Fruit fly (Drosophila melanogaster): Measurements from ENCODE around the gene AP-1mu.

Gene AP-1mu

dm6 chr3R:9529913-9530312 is 29.4 kb downstream of the AP-1mu start:
- TF ChIP-seq Myc (optimal IDR thresholded peaks at IDR 0.05) = no peak
- TF ChIP-seq Hr78 (GFP tag; optimal IDR thresholded peaks at IDR 0.05) = no peak
- no peak for TF ChIP-seq psq (GFP tag; optimal IDR thresholded peaks at IDR 0.05)
- no peak for TF ChIP-seq CG9705 (GFP tag; optimal IDR thresholded peaks at IDR 0.05)
- TF ChIP-seq Abd-B (GFP tag; optimal IDR thresholded peaks at IDR 0.05) = no peak
- TF ChIP-seq Rel (GFP tag; optimal IDR thresholded peaks at IDR 0.05) = no peak
- no peak for TF ChIP-seq Rel (tag; optimal IDR thresholded peaks at IDR 0.05)
- TF ChIP-seq rgr (GFP tag; optimal IDR thresholded peaks at IDR 0.05) = no peak
- no peak for TF ChIP-seq brk (GFP tag; optimal IDR thresholded peaks at IDR 0.05)
- no peak for TF ChIP-seq Vsx2 (GFP tag; optimal IDR thresholded peaks at IDR 0.05; ENCODE audit: partially characterized antibody)
- TF ChIP-seq Mio (GFP tag; optimal IDR thresholded peaks at IDR 0.05) = no peak
- no peak for TF ChIP-seq Sp1 (GFP tag; optimal IDR thresholded peaks at IDR 0.05)
- no peak for TF ChIP-seq lola (GFP tag; optimal IDR thresholded peaks at IDR 0.05)
- no peak for TF ChIP-seq dl (GFP tag; optimal IDR thresholded peaks at IDR 0.05; ENCODE audit: insufficient read depth in 1 of 2, partially characterized antibody in 2 of 2)
- no peak for TF ChIP-seq GATAd (GFP tag; optimal IDR thresholded peaks at IDR 0.05)

dm6 chr3R:9529387-9529897 is 29.9 kb downstream of the AP-1mu start:
- TF ChIP-seq tai (GFP tag; optimal IDR thresholded peaks at IDR 0.05) (no peak), dmrt93B (GFP tag; optimal IDR thresholded peaks at IDR 0.05) (no peak), Mio (GFP tag; optimal IDR thresholded peaks at IDR 0.05) (no peak), CG32264 (GFP tag; optimal IDR thresholded peaks at IDR 0.05) (no peak), Rel (GFP tag; optimal IDR thresholded peaks at IDR 0.05) (no peak), Rel (tag; optimal IDR thresholded peaks at IDR 0.05) (peak; percentile 69), h (GFP tag; optimal IDR thresholded peaks at IDR 0.05) (no peak), CG9705 (GFP tag; optimal IDR thresholded peaks at IDR 0.05) (no peak), psq (GFP tag; optimal IDR thresholded peaks at IDR 0.05) (no peak), Myc (optimal IDR thresholded peaks at IDR 0.05) (no peak)

- no peak for TF ChIP-seq Dfd (GFP tag; optimal IDR thresholded peaks at IDR 0.05)
- no peak for TF ChIP-seq CrebA (GFP tag; optimal IDR thresholded peaks at IDR 0.05; ENCODE audit: borderline replicate concordance)
- TF ChIP-seq Rel (GFP tag; optimal IDR thresholded peaks at IDR 0.05) = peak; percentile 95
- TF ChIP-seq Rel (tag; optimal IDR thresholded peaks at IDR 0.05) = peak; percentile 60
- TF ChIP-seq Hnf4 (GFP tag; optimal IDR thresholded peaks at IDR 0.05) = peak; percentile 94
- no peak for TF ChIP-seq pan (optimal IDR thresholded peaks at IDR 0.05)
- TF ChIP-seq h (GFP tag; optimal IDR thresholded peaks at IDR 0.05) = peak; percentile 99
- peak; percentile 10 for TF ChIP-seq jim (GFP tag; optimal IDR thresholded peaks at IDR 0.05)
- TF ChIP-seq rgr (GFP tag; optimal IDR thresholded peaks at IDR 0.05) = peak; percentile 96
- TF ChIP-seq fru (GFP tag; optimal IDR thresholded peaks at IDR 0.05) = peak; percentile 97
- TF ChIP-seq usp (GFP tag; optimal IDR thresholded peaks at IDR 0.05) = no peak
- peak; percentile 96 for TF ChIP-seq Hr83 (GFP tag; optimal IDR thresholded peaks at IDR 0.05; ENCODE audit: poor library complexity, severe bottlenecking)
- TF ChIP-seq ey (GFP tag; optimal IDR thresholded peaks at IDR 0.05) = peak; percentile 94
- peak; percentile 65 for TF ChIP-seq sv (GFP tag; optimal IDR thresholded peaks at IDR 0.05)
- peak; percentile 65 for TF ChIP-seq Mio (GFP tag; optimal IDR thresholded peaks at IDR 0.05)
- peak; percentile 87 for TF ChIP-seq brk (GFP tag; optimal IDR thresholded peaks at IDR 0.05)
- TF ChIP-seq dmrt93B (GFP tag; optimal IDR thresholded peaks at IDR 0.05) = peak; percentile 81
- peak; percentile 87 for TF ChIP-seq Sp1 (GFP tag; optimal IDR thresholded peaks at IDR 0.05)
- peak; percentile 95 for TF ChIP-seq foxo (GFP tag; optimal IDR thresholded peaks at IDR 0.05)
- TF ChIP-seq Jra (GFP tag; optimal IDR thresholded peaks at IDR 0.05) = peak; percentile 88
- TF ChIP-seq OdsH (GFP tag; optimal IDR thresholded peaks at IDR 0.05) = peak; percentile 91
- TF ChIP-seq HLH106 (tag; optimal IDR thresholded peaks at IDR 0.05) = peak; percentile 90
- no peak for TF ChIP-seq dl (GFP tag; optimal IDR thresholded peaks at IDR 0.05; ENCODE audit: insufficient read depth in 1 of 2, partially characterized antibody in 2 of 2)
- TF ChIP-seq br (GFP tag; optimal IDR thresholded peaks at IDR 0.05) = peak; percentile 96
- TF ChIP-seq psq (GFP tag; optimal IDR thresholded peaks at IDR 0.05) = peak; percentile 86
- TF ChIP-seq CG9705 (GFP tag; optimal IDR thresholded peaks at IDR 0.05) = peak; percentile 68
- TF ChIP-seq sage (GFP tag; optimal IDR thresholded peaks at IDR 0.05) = peak; percentile 92
- TF ChIP-seq CG32264 (GFP tag; optimal IDR thresholded peaks at IDR 0.05) = peak; percentile 97
- TF ChIP-seq dsf (GFP tag; optimal IDR thresholded peaks at IDR 0.05; ENCODE audit: borderline replicate concordance) = peak; percentile 34
- peak; percentile 77 for TF ChIP-seq GATAd (GFP tag; optimal IDR thresholded peaks at IDR 0.05)
- TF ChIP-seq woc (GFP tag; optimal IDR thresholded peaks at IDR 0.05) = peak; percentile 92
- no peak for TF ChIP-seq tai (GFP tag; optimal IDR thresholded peaks at IDR 0.05)
Measured at dm6 chr3R:9527907-9528842, 31.1 kb downstream of the AP-1mu start.
